Comparison of ENCODE assay signal across 3 worm cellular contexts in genomic region chrII:7708540-7708939, ce11.
TF ChIP-seq lines count a peak whose summit lies in the region.

B0495.9 (minus strand) TSS chrII:7708710.

TF ChIP-seq in whole organism, L4 larva, 104 proteins besides CTCF, POLR2A, EP300 and RAD21 (continued from another document and continues in another):
- TF ChIP-seq F26F4.8 (GFP tag; conservative IDR thresholded peaks at IDR 0.05; lab: Robert Waterston, UW) = no peak
- no peak for TF ChIP-seq daf-19 (GFP tag; conservative IDR thresholded peaks at IDR 0.05; lab: Robert Waterston, UW)
- TF ChIP-seq dmd-6 (GFP tag; IDR thresholded peaks at IDR 0.05; lab: Robert Waterston, UW) = peak; percentile 33; the same call in 1 of the 2 replicates
- no peak for TF ChIP-seq nhr-25 (tag; optimal IDR thresholded peaks at IDR 0.05; lab: Kevin White, UChicago; ENCODE audit: borderline replicate concordance, insufficient read depth)
- TF ChIP-seq lsy-2 (tag; optimal IDR thresholded peaks at IDR 0.05; lab: Kevin White, UChicago) = peak in 1 of 2 experiments; percentile 52
- no peak for TF ChIP-seq madf-5 (GFP tag; IDR thresholded peaks at IDR 0.05; lab: Robert Waterston, UW)
- TF ChIP-seq fkh-10 (GFP tag; optimal IDR thresholded peaks at IDR 0.05; lab: Kevin White, UChicago) = no peak
- no peak for TF ChIP-seq egl-43 (GFP tag; IDR thresholded peaks at IDR 0.05; lab: Robert Waterston, UW)
- TF ChIP-seq aha-1 (tag; lab: Kevin White, UChicago) = no peak
- peak; percentile 49 for TF ChIP-seq mep-1 (tag; optimal IDR thresholded peaks at IDR 0.05; lab: Kevin White, UChicago)
- peak; percentile 37 for TF ChIP-seq rbr-2 (tag; optimal IDR thresholded peaks at IDR 0.05; lab: Kevin White, UChicago)
- no peak for TF ChIP-seq nhr-102 (tag; optimal IDR thresholded peaks at IDR 0.05; lab: Kevin White, UChicago)
- no peak for TF ChIP-seq unc-39 (tag; optimal IDR thresholded peaks at IDR 0.05; lab: Kevin White, UChicago)
- TF ChIP-seq php-3 (GFP tag; IDR thresholded peaks at IDR 0.05; lab: Robert Waterston, UW) = 0 out of 2 replicates have a peak, but pooled peaks have one; percentile 15
- TF ChIP-seq daf-8 (GFP tag; IDR thresholded peaks at IDR 0.05; lab: Robert Waterston, UW) = no peak
- TF ChIP-seq hlh-30 (tag; optimal IDR thresholded peaks at IDR 0.05; lab: Kevin White, UChicago; ENCODE audit: insufficient read depth) = no peak
- TF ChIP-seq Y5F2A.4 (GFP tag; optimal IDR thresholded peaks at IDR 0.05; lab: Kevin White, UChicago) = no peak
- TF ChIP-seq skn-1 (tag; optimal IDR thresholded peaks at IDR 0.05; lab: Kevin White, UChicago) = no peak
- TF ChIP-seq snpc-4 (tag; optimal IDR thresholded peaks at IDR 0.05; lab: Kevin White, UChicago) = no peak
- TF ChIP-seq lin-15B (tag; optimal IDR thresholded peaks at IDR 0.05; lab: Kevin White, UChicago) = no peak
- peak; percentile 92 for TF ChIP-seq mes-2 (tag; optimal IDR thresholded peaks at IDR 0.05; lab: Kevin White, UChicago; ENCODE audit: poor library complexity, severe bottlenecking)
- TF ChIP-seq nhr-237 (tag; optimal IDR thresholded peaks at IDR 0.05; lab: Kevin White, UChicago) = no peak
- TF ChIP-seq T26A8.4 (GFP tag; IDR thresholded peaks at IDR 0.05; lab: Robert Waterston, UW) = peak; percentile 47; the same call in 1 of the 2 replicates
- no peak for TF ChIP-seq zag-1 (tag; optimal IDR thresholded peaks at IDR 0.05; lab: Kevin White, UChicago)
- no peak for TF ChIP-seq nhr-77 (tag; optimal IDR thresholded peaks at IDR 0.05; lab: Kevin White, UChicago)
- TF ChIP-seq egl-27 (tag; optimal IDR thresholded peaks at IDR 0.05; lab: Kevin White, UChicago) = no peak
- no peak for TF ChIP-seq mxl-2 (GFP tag; conservative IDR thresholded peaks at IDR 0.05; lab: Robert Waterston, UW)
- no peak for TF ChIP-seq ZK337.2 (GFP tag; IDR thresholded peaks at IDR 0.05; lab: Robert Waterston, UW)
- no peak for TF ChIP-seq gei-8 (GFP tag; optimal IDR thresholded peaks at IDR 0.05; lab: Kevin White, UChicago)
- no peak for TF ChIP-seq F49E8.2 (tag; optimal IDR thresholded peaks at IDR 0.05; lab: Kevin White, UChicago; ENCODE audit: borderline replicate concordance)
- TF ChIP-seq arid-1 (GFP tag; conservative IDR thresholded peaks at IDR 0.05; lab: Robert Waterston, UW) = no peak
- TF ChIP-seq ztf-11 (tag; optimal IDR thresholded peaks at IDR 0.05; lab: Kevin White, UChicago) = no peak
- TF ChIP-seq Y75B8A.6 (GFP tag; IDR thresholded peaks at IDR 0.05; lab: Robert Waterston, UW) = no peak
- no peak for TF ChIP-seq fos-1 (tag; optimal IDR thresholded peaks at IDR 0.05; lab: Kevin White, UChicago)
- no peak for TF ChIP-seq ceh-44 (GFP tag; IDR thresholded peaks at IDR 0.05; lab: Robert Waterston, UW)
- TF ChIP-seq T20F7.1 (GFP tag; optimal IDR thresholded peaks at IDR 0.05; lab: Kevin White, UChicago) = no peak
- peak; percentile 48 for TF ChIP-seq spr-1 (tag; optimal IDR thresholded peaks at IDR 0.05; lab: Kevin White, UChicago)
- peak; percentile 62; the same call in 1 of the 2 replicates for TF ChIP-seq vab-7 (GFP tag; IDR thresholded peaks at IDR 0.05; lab: Robert Waterston, UW)
- TF ChIP-seq lin-1 (GFP tag; IDR thresholded peaks at IDR 0.05; lab: Robert Waterston, UW) = no peak
- peak; percentile 51; the same call in 1 of the 2 replicates for TF ChIP-seq ctbp-1 (GFP tag; IDR thresholded peaks at IDR 0.05; lab: Robert Waterston, UW)
- peak; percentile 41 for TF ChIP-seq mxl-3 (GFP tag; optimal IDR thresholded peaks at IDR 0.05; lab: Kevin White, UChicago)
- no peak for TF ChIP-seq ceh-32 (tag; optimal IDR thresholded peaks at IDR 0.05; lab: Kevin White, UChicago; ENCODE audit: poor library complexity)
- TF ChIP-seq ceh-62 (tag; optimal IDR thresholded peaks at IDR 0.05; lab: Kevin White, UChicago) = no peak

TF ChIP-seq in whole organism, late embryonic, 69 proteins besides CTCF, POLR2A, EP300 and RAD21 (continued from another document):
- TF ChIP-seq pros-1 (tag; optimal IDR thresholded peaks at IDR 0.05; lab: Kevin White, UChicago) (no peak), fkh-10 (GFP tag; optimal IDR thresholded peaks at IDR 0.05; lab: Kevin White, UChicago) (peak; percentile 16), ets-4 (tag; optimal IDR thresholded peaks at IDR 0.05; lab: Kevin White, UChicago) (peak; percentile 18), lin-11 (tag; optimal IDR thresholded peaks at IDR 0.05; lab: Kevin White, UChicago) (peak; percentile 75), T23F11.4 (GFP tag; optimal IDR thresholded peaks at IDR 0.05; lab: Kevin White, UChicago) (peak; percentile 84), pqm-1 (tag; optimal IDR thresholded peaks at IDR 0.05; lab: Kevin White, UChicago) (peak; percentile 31), hlh-15 (tag; optimal IDR thresholded peaks at IDR 0.05; lab: Kevin White, UChicago) (peak; percentile 90), F13H6.1 (tag; optimal IDR thresholded peaks at IDR 0.05; lab: Kevin White, UChicago) (peak; percentile 89), eyg-1 (tag; optimal IDR thresholded peaks at IDR 0.05; lab: Kevin White, UChicago) (peak; percentile 84), che-1 (tag; optimal IDR thresholded peaks at IDR 0.05; lab: Kevin White, UChicago) (peak; percentile 85), rnt-1 (tag; optimal IDR thresholded peaks at IDR 0.05; lab: Kevin White, UChicago) (peak; percentile 86), unc-42 (tag; optimal IDR thresholded peaks at IDR 0.05; lab: Kevin White, UChicago) (peak; percentile 64), pha-4 (tag; optimal IDR thresholded peaks at IDR 0.05; lab: Kevin White, UChicago) (no peak), ceh-31 (tag; optimal IDR thresholded peaks at IDR 0.05; lab: Kevin White, UChicago) (peak; percentile 91), pag-3 (tag; optimal IDR thresholded peaks at IDR 0.05; lab: Kevin White, UChicago; ENCODE audit: borderline replicate concordance) (no peak), dmd-4 (tag; optimal IDR thresholded peaks at IDR 0.05; lab: Kevin White, UChicago; ENCODE audit: borderline replicate concordance) (peak; percentile 88), ceh-22 (tag; optimal IDR thresholded peaks at IDR 0.05; lab: Kevin White, UChicago) (peak; percentile 78), fkh-6 (tag; optimal IDR thresholded peaks at IDR 0.05; lab: Kevin White, UChicago) (peak; percentile 89), pax-1 (tag; optimal IDR thresholded peaks at IDR 0.05; lab: Kevin White, UChicago) (peak; percentile 35), hlh-30 (tag; optimal IDR thresholded peaks at IDR 0.05; lab: Kevin White, UChicago; ENCODE audit: insufficient read depth) (peak; percentile 42), tbx-7 (tag; optimal IDR thresholded peaks at IDR 0.05; lab: Kevin White, UChicago) (peak; percentile 71), npax-4 (tag; optimal IDR thresholded peaks at IDR 0.05; lab: Kevin White, UChicago) (peak; percentile 84), unc-55 (GFP tag; optimal IDR thresholded peaks at IDR 0.05; lab: Kevin White, UChicago) (no peak), madf-2 (tag; optimal IDR thresholded peaks at IDR 0.05; lab: Kevin White, UChicago) (peak; percentile 83), hlh-13 (GFP tag; optimal IDR thresholded peaks at IDR 0.05; lab: Kevin White, UChicago) (peak; percentile 73), ceh-6 (GFP tag; optimal IDR thresholded peaks at IDR 0.05; lab: Kevin White, UChicago) (peak; percentile 86), fax-1 (tag; optimal IDR thresholded peaks at IDR 0.05; lab: Kevin White, UChicago) (peak; percentile 89), dve-1 (tag; optimal IDR thresholded peaks at IDR 0.05; lab: Kevin White, UChicago) (peak; percentile 13), odd-2 (tag; optimal IDR thresholded peaks at IDR 0.05; lab: Kevin White, UChicago) (peak; percentile 85), ceh-18 (tag; optimal IDR thresholded peaks at IDR 0.05; lab: Kevin White, UChicago) (peak; percentile 55), ceh-34 (tag; optimal IDR thresholded peaks at IDR 0.05; lab: Kevin White, UChicago) (peak; percentile 94), nhr-232 (tag; optimal IDR thresholded peaks at IDR 0.05; lab: Kevin White, UChicago) (peak; percentile 84), ceh-2 (tag; optimal IDR thresholded peaks at IDR 0.05; lab: Kevin White, UChicago) (peak; percentile 87), elt-4 (tag; optimal IDR thresholded peaks at IDR 0.05; lab: Kevin White, UChicago) (peak; percentile 61), pat-9 (tag; optimal IDR thresholded peaks at IDR 0.05; lab: Kevin White, UChicago) (peak; percentile 90), ttx-3 (tag; optimal IDR thresholded peaks at IDR 0.05; lab: Kevin White, UChicago) (peak; percentile 90), unc-3 (GFP tag; conservative IDR thresholded peaks at IDR 0.05; lab: Robert Waterston, UW) (peak; percentile 75), unc-3 (tag; optimal IDR thresholded peaks at IDR 0.05; lab: Kevin White, UChicago) (peak; percentile 87), zip-5 (tag; optimal IDR thresholded peaks at IDR 0.05; lab: Kevin White, UChicago) (peak; percentile 81), ceh-45 (GFP tag; IDR thresholded peaks at IDR 0.05; lab: Robert Waterston, UW) (peak; percentile 71; the same call in 1 of the 2 replicates), ama-1 (optimal IDR thresholded peaks at IDR 0.05; lab: Kevin White, UChicago) (no peak), sox-4 (tag; optimal IDR thresholded peaks at IDR 0.05; lab: Kevin White, UChicago) (peak; percentile 90), ztf-16 (tag; optimal IDR thresholded peaks at IDR 0.05; lab: Kevin White, UChicago) (peak; percentile 93), K09A11.1 (tag; optimal IDR thresholded peaks at IDR 0.05; lab: Kevin White, UChicago; ENCODE audit: insufficient read depth) (peak; percentile 84)

TF ChIP-seq in whole organism, mixed stage, embryonic, 35 proteins besides CTCF, POLR2A, EP300 and RAD21 (continued from another document):
- TF ChIP-seq hlh-1 (tag; optimal IDR thresholded peaks at IDR 0.05; lab: Kevin White, UChicago) = peak; percentile 71
- TF ChIP-seq nhr-76 (tag; optimal IDR thresholded peaks at IDR 0.05; lab: Kevin White, UChicago) = peak; percentile 93
- peak; percentile 88 for TF ChIP-seq lin-32 (GFP tag; optimal IDR thresholded peaks at IDR 0.05; lab: Kevin White, UChicago)
- TF ChIP-seq pha-4 (tag; optimal IDR thresholded peaks at IDR 0.05; lab: Kevin White, UChicago) = peak; percentile 45
- TF ChIP-seq bed-3 (GFP tag; optimal IDR thresholded peaks at IDR 0.05; lab: Kevin White, UChicago) = peak; percentile 79
TF ChIP-seq in whole organism, mixed stage, embryonic: peak in this region for 30.
